Worm (Caenorhabditis elegans): ENCODE measurements around the gene ptp-8.
"Not testable (repeated sequence)": the region's sequence is repeated elsewhere in the genome, so short reads cannot be mapped to it uniquely, and the experiment has no call there.

ce11 chrIV:7374847-7375246 is 7.0 kb upstream of the ptp-8 start, which contains the start of gene T12B3.3:
- TF ChIP-seq nhr-77 (tag; optimal IDR thresholded peaks at IDR 0.05); pha-4 (tag; optimal IDR thresholded peaks at IDR 0.05); egl-5 (tag; optimal IDR thresholded peaks at IDR 0.05); unc-62 (GFP tag; optimal IDR thresholded peaks at IDR 0.05); aly-2 (tag; optimal IDR thresholded peaks at IDR 0.05); ceh-16 (tag; optimal IDR thresholded peaks at IDR 0.05); fkh-2 (tag; optimal IDR thresholded peaks at IDR 0.05); nhr-23 (tag; optimal IDR thresholded peaks at IDR 0.05); skn-1 (tag; optimal IDR thresholded peaks at IDR 0.05); ztf-11 (tag; optimal IDR thresholded peaks at IDR 0.05); pqm-1 (tag; optimal IDR thresholded peaks at IDR 0.05); sea-2 (GFP tag; optimal IDR thresholded peaks at IDR 0.05); lin-39 (tag; optimal IDR thresholded peaks at IDR 0.05); fkh-10 (GFP tag; optimal IDR thresholded peaks at IDR 0.05): not testable (repeated sequence)
